Fruit fly (Drosophila melanogaster) whole organism, embryonic: ENCODE results near the gene CG12056.

Source experiments
- Asciz ChIP-seq: fragments of 200-800 bp; sonication (Bioruptor generic); optimal IDR thresholded peaks from 2 replicates; lab custom pipeline; 2017; ENCODE audit warnings: missing biosample characterization, mild to moderate bottlenecking, missing genetic modification characterization, missing genetic modification reagents
- CG10654 ChIP-seq: fragments of 200-800 bp; sonication (Bioruptor generic); optimal IDR thresholded peaks from 2 replicates; lab custom pipeline; 2016; ENCODE audit warnings: missing biosample characterization, missing genetic modification characterization
- CG10979 ChIP-seq: fragments of 200-800 bp; sonication (Bioruptor generic); optimal IDR thresholded peaks from 2 replicates; lab custom pipeline; 2018; ENCODE audit warnings: missing biosample characterization, mild to moderate bottlenecking, missing genetic modification characterization, moderate library complexity
- CG11398 ChIP-seq: fragments of 200-800 bp; sonication (Bioruptor generic); optimal IDR thresholded peaks from 2 replicates; lab custom pipeline; 2016; ENCODE audit warnings: missing biosample characterization, missing genetic modification characterization
- CG11456 ChIP-seq: fragments of 200-800 bp; sonication (Bioruptor generic); IDR thresholded peaks from 3 replicates; pipeline ENCODE4 v1.3.6; 2022; ENCODE audit warnings: missing biosample characterization, missing genetic modification characterization
- CG12104 ChIP-seq: fragments of 200-800 bp; sonication (Bioruptor generic); optimal IDR thresholded peaks from 3 replicates; lab custom pipeline; 2016; ENCODE audit warnings: missing biosample characterization, missing genetic modification characterization
- CG15073 ChIP-seq: fragments of 200-800 bp; sonication (Bioruptor generic); optimal IDR thresholded peaks from 2 replicates; lab custom pipeline; 2016; ENCODE audit warnings: missing biosample characterization, missing genetic modification characterization
- CG16779 ChIP-seq: fragments of 200-800 bp; sonication (Bioruptor generic); IDR thresholded peaks from 2 replicates; pipeline ENCODE4 v1.3.6; 2022; ENCODE audit warnings: missing biosample characterization, missing genetic modification characterization
- CG17829 ChIP-seq: fragments of 200-800 bp; optimal IDR thresholded peaks from 2 replicates; lab custom pipeline; 2019; ENCODE audit warnings: missing biosample characterization, mild to moderate bottlenecking, missing genetic modification characterization, moderate library complexity
- CG2120 ChIP-seq: fragments of 200-800 bp; sonication (Bioruptor generic); optimal IDR thresholded peaks from 3 replicates; lab custom pipeline; 2016; ENCODE audit warnings: missing biosample characterization, missing genetic modification characterization
- CG2129 ChIP-seq: fragments of 200-800 bp; sonication (Bioruptor generic); IDR thresholded peaks from 2 replicates; pipeline ENCODE4 v1.3.6; 2022; ENCODE audit warnings: missing biosample characterization, missing genetic modification characterization; ENCODE audit not compliant: partially characterized antibody
- CG2712 ChIP-seq: fragments of 200-800 bp; optimal IDR thresholded peaks from 3 replicates; lab custom pipeline; 2019; ENCODE audit warnings: missing biosample characterization, mild to moderate bottlenecking, missing genetic modification characterization, moderate library complexity
- CG31388 ChIP-seq: fragments of 200-800 bp; sonication (Bioruptor generic); optimal IDR thresholded peaks from 2 replicates; lab custom pipeline; 2016; ENCODE audit warnings: missing biosample characterization, missing genetic modification characterization
- CG4328 ChIP-seq: fragments of 200-800 bp; sonication (Bioruptor generic); optimal IDR thresholded peaks from 3 replicates; lab custom pipeline; 2017; ENCODE audit warnings: missing biosample characterization, missing genetic modification reagents, missing genetic modification characterization
- CG6175 ChIP-seq: fragments of 200-800 bp; sonication (Bioruptor generic); IDR thresholded peaks from 3 replicates; pipeline ENCODE4 v1.3.6; 2022; ENCODE audit warnings: missing biosample characterization, missing genetic modification characterization
- CG7839 ChIP-seq: fragments of 200-800 bp; sonication (Bioruptor generic); optimal IDR thresholded peaks from 3 replicates; lab custom pipeline; 2018; ENCODE audit warnings: missing biosample characterization, mild to moderate bottlenecking, missing genetic modification characterization, moderate library complexity
- CG8290 ChIP-seq, 3 experiments: fragments of 200-800 bp; sonication (Bioruptor generic); optimal IDR thresholded peaks; 2 replicates each; lab custom pipeline; 2016 to 2019; ENCODE audit warnings: missing biosample characterization in 3 of 3, missing genetic modification characterization in 3 of 3, mild to moderate bottlenecking in 2 of 3, moderate library complexity in 1 of 3
- CG8388 ChIP-seq: fragments of 200-800 bp; sonication (Bioruptor generic); optimal IDR thresholded peaks from 2 replicates; lab custom pipeline; 2019; ENCODE audit warnings: missing biosample characterization, mild to moderate bottlenecking, missing genetic modification characterization, moderate library complexity
- CG8924 ChIP-seq: fragments of 200-800 bp; optimal IDR thresholded peaks from 3 replicates; lab custom pipeline; 2019; ENCODE audit warnings: missing biosample characterization, mild to moderate bottlenecking, missing genetic modification characterization, moderate library complexity
- CG9932 ChIP-seq: fragments of 200-800 bp; sonication (Bioruptor generic); IDR thresholded peaks from 2 replicates; pipeline ENCODE4 v1.3.6; 2022; ENCODE audit warnings: missing biosample characterization, missing genetic modification characterization
- D19B ChIP-seq: fragments of 200-800 bp; sonication (Bioruptor generic); optimal IDR thresholded peaks from 2 replicates; lab custom pipeline; 2017; ENCODE audit warnings: missing biosample characterization, mild to moderate bottlenecking, missing genetic modification characterization
- Ets97D ChIP-seq: fragments of 200-800 bp; sonication (Bioruptor generic); optimal IDR thresholded peaks from 3 replicates; lab custom pipeline; 2016; ENCODE audit warnings: missing biosample characterization, missing genetic modification characterization
- HLH4C ChIP-seq: fragments of 200-800 bp; sonication (Bioruptor generic); IDR thresholded peaks from 3 replicates; pipeline ENCODE4 v1.3.6; 2022; ENCODE audit warnings: missing biosample characterization, missing genetic modification characterization; ENCODE audit not compliant: partially characterized antibody
- HLHmδ ChIP-seq: fragments of 200-800 bp; sonication (Bioruptor generic); optimal IDR thresholded peaks from 2 replicates; lab custom pipeline; 2018; ENCODE audit warnings: missing biosample characterization, mild to moderate bottlenecking, missing genetic modification characterization, moderate library complexity
- Hr3 ChIP-seq: fragments of 200-800 bp; sonication (Bioruptor generic); optimal IDR thresholded peaks from 3 replicates; lab custom pipeline; 2016; ENCODE audit warnings: missing biosample characterization, missing genetic modification characterization
- Hr51 ChIP-seq, 2 experiments: fragments of 200-800 bp; sonication (Bioruptor generic); optimal IDR thresholded peaks; 2 replicates in 1 of 2; 3 replicates in 1 of 2; lab custom pipeline; 2016 to 2018; ENCODE audit warnings: missing biosample characterization in 2 of 2, missing genetic modification characterization in 2 of 2, mild to moderate bottlenecking in 1 of 2, moderate library complexity in 1 of 2
- Meics ChIP-seq: fragments of 200-800 bp; sonication (Bioruptor generic); optimal IDR thresholded peaks from 2 replicates; lab custom pipeline; 2017; ENCODE audit warnings: missing biosample characterization, mild to moderate bottlenecking, missing genetic modification characterization
- Mrtf ChIP-seq: fragments of 200-800 bp; sonication (Bioruptor generic); IDR thresholded peaks from 3 replicates; pipeline ENCODE4 v1.3.6; 2022; ENCODE audit warnings: missing biosample characterization, missing genetic modification characterization
- NfI ChIP-seq: fragments of 200-800 bp; sonication (Bioruptor generic); optimal IDR thresholded peaks from 3 replicates; lab custom pipeline; 2018; ENCODE audit warnings: missing biosample characterization, mild to moderate bottlenecking, missing genetic modification characterization, moderate library complexity
- Side ChIP-seq: fragments of 200-800 bp; sonication (Bioruptor generic); optimal IDR thresholded peaks from 2 replicates; lab custom pipeline; 2016; ENCODE audit warnings: missing biosample characterization, missing genetic modification characterization
- abd-A ChIP-seq: fragments of 200-800 bp; sonication (Bioruptor generic); optimal IDR thresholded peaks from 3 replicates; lab custom pipeline; 2019; ENCODE audit warnings: missing biosample characterization, mild to moderate bottlenecking, missing genetic modification characterization, moderate library complexity
- aop ChIP-seq: fragments of 200-800 bp; sonication (Bioruptor generic); IDR thresholded peaks from 2 replicates; pipeline ENCODE4 v1.3.6; 2022; ENCODE audit warnings: missing biosample characterization, missing genetic modification characterization
- ase ChIP-seq: fragments of 200-800 bp; sonication (Bioruptor generic); IDR thresholded peaks from 3 replicates; pipeline ENCODE4 v1.3.6; 2022; ENCODE audit warnings: missing biosample characterization, missing genetic modification characterization
- br ChIP-seq: fragments of >200 bp; optimal IDR thresholded peaks from 2 replicates; lab custom pipeline; 2017
- btn ChIP-seq: fragments of 200-800 bp; sonication (Bioruptor generic); optimal IDR thresholded peaks from 2 replicates; lab custom pipeline; 2016; ENCODE audit warnings: missing biosample characterization, missing genetic modification characterization
- dmrt99B ChIP-seq: fragments of 200-800 bp; sonication (Bioruptor generic); optimal IDR thresholded peaks from 2 replicates; lab custom pipeline; 2018; ENCODE audit warnings: missing biosample characterization, mild to moderate bottlenecking, missing genetic modification characterization, moderate library complexity
- eve ChIP-seq, 2 experiments: fragments of >200 bp; optimal IDR thresholded peaks; 2 replicates each; lab custom pipeline; 2017; ENCODE audit warnings: missing biosample characterization in 2 of 2, missing genetic modification characterization in 2 of 2
- eyg ChIP-seq: fragments of 200-800 bp; sonication (Bioruptor generic); optimal IDR thresholded peaks from 3 replicates; lab custom pipeline; 2016; ENCODE audit warnings: missing biosample characterization, missing genetic modification characterization
- fd96Cb ChIP-seq: fragments of 200-800 bp; sonication (Bioruptor generic); optimal IDR thresholded peaks from 2 replicates; lab custom pipeline; 2018; ENCODE audit warnings: missing biosample characterization, mild to moderate bottlenecking, missing genetic modification characterization, moderate library complexity
- gce ChIP-seq: fragments of 200-800 bp; sonication (Bioruptor generic); IDR thresholded peaks from 3 replicates; pipeline ENCODE4 v1.3.6; 2022; ENCODE audit warnings: missing biosample characterization, missing genetic modification characterization
- hbn ChIP-seq: fragments of 200-800 bp; sonication (Bioruptor generic); IDR thresholded peaks from 2 replicates; pipeline ENCODE4 v1.3.6; 2022; ENCODE audit warnings: missing biosample characterization, missing genetic modification characterization; ENCODE audit not compliant: partially characterized antibody
- hth ChIP-seq: fragments of >200 bp; optimal IDR thresholded peaks from 2 replicates; lab custom pipeline; 2017; ENCODE audit warnings: inconsistent platforms
- lbe ChIP-seq: fragments of 200-800 bp; sonication (Bioruptor generic); optimal IDR thresholded peaks from 2 replicates; lab custom pipeline; 2016; ENCODE audit warnings: missing biosample characterization, mild to moderate bottlenecking, missing genetic modification characterization
- oc ChIP-seq: fragments of 200-800 bp; sonication (Bioruptor generic); optimal IDR thresholded peaks from 2 replicates; lab custom pipeline; 2018; ENCODE audit warnings: missing biosample characterization, mild to moderate bottlenecking, missing genetic modification characterization, moderate library complexity
- p53 ChIP-seq: fragments of 200-800 bp; sonication (Bioruptor generic); optimal IDR thresholded peaks from 2 replicates; lab custom pipeline; 2016; ENCODE audit warnings: missing biosample characterization, missing genetic modification characterization
- sd ChIP-seq: fragments of 200-800 bp; sonication (Bioruptor generic); optimal IDR thresholded peaks from 3 replicates; lab custom pipeline; 2018; ENCODE audit warnings: missing biosample characterization, mild to moderate bottlenecking, missing genetic modification characterization, moderate library complexity
- sna ChIP-seq: fragments of 200-800 bp; sonication (Bioruptor generic); IDR thresholded peaks from 2 replicates; pipeline ENCODE4 v1.3.6; 2022; ENCODE audit warnings: missing biosample characterization, missing genetic modification characterization; ENCODE audit not compliant: partially characterized antibody
- so ChIP-seq: fragments of 200-800 bp; sonication (Bioruptor generic); IDR thresholded peaks from 3 replicates; pipeline ENCODE4 v1.3.6; 2022; ENCODE audit warnings: missing biosample characterization, missing genetic modification characterization
- tll ChIP-seq, 2 experiments: fragments of 200-800 bp in 1 of 2; fragments of >200 bp in 1 of 2; sonication (Bioruptor generic) in 1 of 2; optimal IDR thresholded peaks; 2 replicates each; lab custom pipeline; 2017 to 2019; ENCODE audit warnings: missing biosample characterization in 2 of 2, missing genetic modification characterization in 2 of 2, mild to moderate bottlenecking in 1 of 2, moderate library complexity in 1 of 2
- usp ChIP-seq: fragments of >200 bp; optimal IDR thresholded peaks from 2 replicates; lab custom pipeline; 2017; ENCODE audit warnings: missing biosample characterization, missing genetic modification characterization
- vfl ChIP-seq: fragments of 200-800 bp; sonication (Bioruptor generic); optimal IDR thresholded peaks from 2 replicates; lab custom pipeline; 2016; ENCODE audit warnings: missing biosample characterization, missing genetic modification characterization

The CG12056 gene

dm6 chrX:9161912-9162311 lies 30.6 kb upstream of the CG12056 start, which contains the start of the genes Zpr1 and CG44532 (continued):
- TF ChIP-seq CG10654 (GFP tag; lab: Kevin White, UChicago) = no peak
- TF ChIP-seq CG6175 = no peak
- TF ChIP-seq CG9932 (GFP tag; lab: Robert Waterston, UW) = no peak
- no peak for TF ChIP-seq eyg (GFP tag; lab: Kevin White, UChicago)
- TF ChIP-seq CG15073 (GFP tag; lab: Kevin White, UChicago) = no peak
- TF ChIP-seq ase = no peak
- TF ChIP-seq CG16779 (GFP tag; lab: Robert Waterston, UW) = no peak
- TF ChIP-seq aop (GFP tag; lab: Robert Waterston, UW) = no peak
- no peak for TF ChIP-seq so
- TF ChIP-seq eve (GFP tag; optimal IDR thresholded peaks at IDR 0.05; lab: Kevin White, UChicago) = no peak
- TF ChIP-seq CG17829 (tag; lab: Kevin White, UChicago) = no peak
- TF ChIP-seq tll (GFP tag; optimal IDR thresholded peaks at IDR 0.05; lab: Kevin White, UChicago) = no peak
- TF ChIP-seq HLHmδ = no peak
- TF ChIP-seq usp (GFP tag; lab: Kevin White, UChicago) = no peak
- no peak for TF ChIP-seq btn (GFP tag; lab: Kevin White, UChicago)
- peak; percentile 64; the same call in 2 of the 3 replicates for TF ChIP-seq HLH4C (GFP tag; lab: Robert Waterston, UW)
- TF ChIP-seq, all 482 proteins: peak for 46

- TF ChIP-seq CG8290 (GFP tag; optimal IDR thresholded peaks at IDR 0.05; lab: Kevin White, UChicago) (no peak), CG8290 (tag; optimal IDR thresholded peaks at IDR 0.05; lab: Kevin White, UChicago) (peak in 1 of 2 experiments; percentile 38), hth (lab: Kevin White, UChicago) (no peak), Side (GFP tag; lab: Kevin White, UChicago) (peak; percentile 1), fd96Cb (tag; lab: Kevin White, UChicago) (no peak), Mrtf (GFP tag; lab: Robert Waterston, UW) (no peak), Meics (GFP tag; lab: Kevin White, UChicago) (no peak), abd-A (tag; lab: Kevin White, UChicago) (no peak), lbe (GFP tag; lab: Kevin White, UChicago) (no peak), CG7839 (tag; lab: Kevin White, UChicago) (no peak), Hr51 (GFP tag; optimal IDR thresholded peaks at IDR 0.05; lab: Kevin White, UChicago) (no peak), sna (GFP tag; lab: Robert Waterston, UW) (peak; percentile 60; the same call in 1 of the 2 replicates), br (lab: Kevin White, UChicago) (no peak), Asciz (GFP tag; lab: Kevin White, UChicago) (no peak), Hr3 (GFP tag; lab: Kevin White, UChicago) (no peak), CG8924 (tag; lab: Kevin White, UChicago) (no peak), hbn (GFP tag; lab: Robert Waterston, UW) (peak; percentile 76), CG2129 (GFP tag; lab: Robert Waterston, UW) (peak; percentile 65), vfl (GFP tag; lab: Kevin White, UChicago) (no peak), Ets97D (GFP tag; lab: Kevin White, UChicago) (no peak), NfI (GFP tag; lab: Kevin White, UChicago) (no peak), CG11456 (no peak), sd (no peak), CG11398 (GFP tag; lab: Kevin White, UChicago) (no peak), CG10979 (tag; lab: Kevin White, UChicago) (no peak), D19B (GFP tag; lab: Kevin White, UChicago) (no peak), oc (tag; lab: Kevin White, UChicago) (no peak), gce (GFP tag; lab: Robert Waterston, UW) (no peak), CG12104 (GFP tag; lab: Kevin White, UChicago) (no peak), CG8388 (no peak), CG31388 (no peak), CG4328 (GFP tag; lab: Kevin White, UChicago) (no peak), p53 (GFP tag; lab: Kevin White, UChicago) (no peak), dmrt99B (no peak), CG2712 (peak; percentile 22), CG2120 (no peak)
These were observed 29.4 kb upstream of the CG12056 start, which contains the start of gene mei-P26 for dm6 chrX:9163110-9163509. Gene mei-P26 (plus strand): TSS chrX:9163255.
